Worm (Caenorhabditis elegans): ENCODE measurements around the gene sre-6.

The sre-6 gene

ce11 chrV:10711829-10712607 lies 50.6 kb downstream of the sre-6 start (continued):
- TF ChIP-seq ztf-11 (tag; optimal IDR thresholded peaks at IDR 0.05), result no peak
- TF ChIP-seq ama-1 (optimal IDR thresholded peaks at IDR 0.05), result peak; percentile 52
- TF ChIP-seq nhr-12 (tag; optimal IDR thresholded peaks at IDR 0.05), result no peak
- no peak for TF ChIP-seq Y116A8C.19 (tag; optimal IDR thresholded peaks at IDR 0.05; ENCODE audit: borderline replicate concordance)
- TF ChIP-seq elt-3 (tag; optimal IDR thresholded peaks at IDR 0.05), result peak in 1 of 6 experiments; percentile 10
- peak in 1 of 2 experiments; percentile 39 for TF ChIP-seq lin-35 (GFP tag; optimal IDR thresholded peaks at IDR 0.05)
- peak; percentile 3 to 6 for TF ChIP-seq efl-1 (optimal IDR thresholded peaks at IDR 0.05)
- TF ChIP-seq efl-1 (GFP tag; optimal IDR thresholded peaks at IDR 0.05 in 1 of 2), result peak in 1 of 2 experiments; percentile 73
- no peak for TF ChIP-seq C16A3.4 (tag; optimal IDR thresholded peaks at IDR 0.05)
- TF ChIP-seq unc-130 (tag; optimal IDR thresholded peaks at IDR 0.05), result peak; percentile 7
- peak; percentile 39 for TF ChIP-seq tbx-2 (tag; optimal IDR thresholded peaks at IDR 0.05)
- TF ChIP-seq mdl-1 (tag; optimal IDR thresholded peaks at IDR 0.05), result peak in 1 of 2 experiments; percentile 28

DNA sequence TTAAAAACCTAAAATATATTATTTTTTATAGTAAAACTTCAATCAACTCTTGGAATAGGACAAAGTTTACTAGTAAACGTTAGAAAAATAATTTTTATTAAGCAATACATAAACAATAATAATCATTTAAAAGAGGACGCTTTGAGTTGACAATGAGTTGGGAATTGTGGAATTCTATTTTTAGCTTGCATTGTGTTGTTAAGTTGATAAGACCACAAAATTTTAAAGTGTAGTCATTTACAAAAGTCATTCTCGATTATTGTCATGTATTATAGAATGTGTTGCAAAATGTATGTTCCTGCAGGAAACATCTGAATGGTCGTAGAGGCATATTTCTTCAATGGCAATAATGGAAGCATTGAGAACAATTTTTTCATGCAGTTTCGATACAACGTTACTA lies 51.6 kb downstream of the sre-6 start:
- no peak for TF ChIP-seq pqm-1 (tag; optimal IDR thresholded peaks at IDR 0.05)
- no peak for TF ChIP-seq efl-1 (optimal IDR thresholded peaks at IDR 0.05)
- peak in 1 of 2 experiments; percentile 50 for TF ChIP-seq efl-1 (GFP tag; optimal IDR thresholded peaks at IDR 0.05 in 1 of 2)
- TF ChIP-seq tbx-2 (tag; optimal IDR thresholded peaks at IDR 0.05), result no peak
- TF ChIP-seq jun-1 (tag; optimal IDR thresholded peaks at IDR 0.05), result no peak
- peak; percentile 16 for TF ChIP-seq elt-2 (tag; optimal IDR thresholded peaks at IDR 0.05)
- no peak for TF ChIP-seq hlh-4 (tag; optimal IDR thresholded peaks at IDR 0.05)
